Worm (Caenorhabditis elegans) whole organism, late embryonic: ENCODE measurements around the gene Y71H2B.4.

Experiments
- C38D4.7 ChIP-seq: fragments of 200-800 bp; sonication (Bioruptor generic); optimal IDR thresholded peaks from 2 replicates; lab custom pipeline; 2018; ENCODE audit warnings: mild to moderate bottlenecking, missing genetic modification characterization, moderate library complexity, missing compliant biosample characterization
- F13H6.1 ChIP-seq: sonication (generic microtip); optimal IDR thresholded peaks from 2 replicates; lab custom pipeline; 2016; ENCODE audit warnings: missing genetic modification characterization, missing compliant biosample characterization
- T23F11.4 ChIP-seq: fragments of 200-800 bp; sonication (Bioruptor generic); optimal IDR thresholded peaks from 2 replicates; lab custom pipeline; 2018; ENCODE audit warnings: mild to moderate bottlenecking, missing genetic modification characterization, missing compliant biosample characterization
- Y22D7AL.16 ChIP-seq: sonication (generic microtip); optimal IDR thresholded peaks from 2 replicates; lab custom pipeline; 2016; ENCODE audit warnings: missing genetic modification characterization, missing compliant biosample characterization
- ahr-1 ChIP-seq: sonication (generic microtip); optimal IDR thresholded peaks from 2 replicates; lab custom pipeline; 2016; ENCODE audit warnings: missing genetic modification characterization, missing compliant biosample characterization
- ceh-14 ChIP-seq: sonication (generic microtip); optimal IDR thresholded peaks from 2 replicates; lab custom pipeline; 2016; ENCODE audit warnings: missing genotype, missing genetic modification characterization, missing compliant biosample characterization
- ceh-18 ChIP-seq: sonication (generic microtip); optimal IDR thresholded peaks from 2 replicates; lab custom pipeline; 2016; ENCODE audit warnings: missing genetic modification characterization, missing compliant biosample characterization
- ceh-19 ChIP-seq: fragments of 200-800 bp; sonication (Bioruptor generic); optimal IDR thresholded peaks from 2 replicates; lab custom pipeline; 2018; ENCODE audit warnings: mild to moderate bottlenecking, missing genetic modification characterization, missing compliant biosample characterization
- ceh-22 ChIP-seq: sonication (generic microtip); optimal IDR thresholded peaks from 2 replicates; lab custom pipeline; 2017; ENCODE audit warnings: missing biosample characterization, missing genetic modification characterization
- ceh-30 ChIP-seq: fragments of 150-350 bp; optimal IDR thresholded peaks from 2 replicates; lab custom pipeline; 2014; ENCODE audit warnings: missing biosample characterization, missing genetic modification characterization
- ceh-31 ChIP-seq: sonication (generic microtip); optimal IDR thresholded peaks from 2 replicates; lab custom pipeline; 2016; ENCODE audit warnings: missing genetic modification characterization, missing compliant biosample characterization
- ceh-34 ChIP-seq: sonication (generic microtip); optimal IDR thresholded peaks from 2 replicates; lab custom pipeline; 2016; ENCODE audit warnings: mild to moderate bottlenecking, missing genetic modification characterization, missing compliant biosample characterization
- ceh-45 ChIP-seq: fragments of 200-800 bp; sonication (Bioruptor generic); IDR thresholded peaks from 2 replicates; pipeline ENCODE4 v1.3.6; 2022; ENCODE audit warnings: missing genetic modification reagents, missing genetic modification characterization, missing compliant biosample characterization
- ceh-48 ChIP-seq: sonication (generic microtip); optimal IDR thresholded peaks from 2 replicates; lab custom pipeline; 2016; ENCODE audit warnings: missing genetic modification characterization, inconsistent platforms, missing compliant biosample characterization
- dve-1 ChIP-seq: sonication (generic microtip); optimal IDR thresholded peaks from 2 replicates; lab custom pipeline; 2017; ENCODE audit warnings: antibody characterized with exemption, mild to moderate bottlenecking, missing genetic modification characterization, missing compliant biosample characterization
- elt-2 ChIP-seq: sonication (generic microtip); optimal IDR thresholded peaks from 2 replicates; lab custom pipeline; 2016; ENCODE audit warnings: missing genetic modification reagents, missing genetic modification characterization, missing compliant biosample characterization
- gmeb-2 ChIP-seq: sonication (generic microtip); optimal IDR thresholded peaks from 2 replicates; lab custom pipeline; 2016; ENCODE audit warnings: missing genetic modification characterization, inconsistent platforms, missing compliant biosample characterization
- hlh-30 ChIP-seq: sonication (generic microtip); optimal IDR thresholded peaks from 2 replicates; lab custom pipeline; 2017; ENCODE audit warnings: antibody characterized with exemption, missing genetic modification characterization, missing compliant biosample characterization; ENCODE audit not compliant: insufficient read depth
- hlh-6 ChIP-seq: sonication (generic microtip); optimal IDR thresholded peaks from 2 replicates; lab custom pipeline; 2016; ENCODE audit warnings: missing genotype, missing genetic modification characterization, missing compliant biosample characterization
- lim-6 ChIP-seq: sonication (generic microtip); optimal IDR thresholded peaks from 2 replicates; lab custom pipeline; 2016; ENCODE audit warnings: missing genetic modification characterization, missing compliant biosample characterization
- lin-11 ChIP-seq: fragments of 200-800 bp; sonication (Bioruptor generic); optimal IDR thresholded peaks from 2 replicates; lab custom pipeline; 2018; ENCODE audit warnings: mild to moderate bottlenecking, missing genetic modification characterization, missing compliant biosample characterization
- madf-2 ChIP-seq: sonication (generic microtip); optimal IDR thresholded peaks from 2 replicates; lab custom pipeline; 2017; ENCODE audit warnings: missing genetic modification characterization, missing compliant biosample characterization
- mec-3 ChIP-seq: sonication (generic microtip); optimal IDR thresholded peaks from 2 replicates; lab custom pipeline; 2016; ENCODE audit warnings: borderline replicate concordance, missing genetic modification characterization, missing compliant biosample characterization
- nfya-1 ChIP-seq: sonication (generic microtip); optimal IDR thresholded peaks from 2 replicates; lab custom pipeline; 2017; ENCODE audit warnings: missing genetic modification characterization, mild to moderate bottlenecking, missing compliant biosample characterization, antibody characterized with exemption, moderate library complexity
- pax-1 ChIP-seq: fragments of 150-350 bp; optimal IDR thresholded peaks from 2 replicates; lab custom pipeline; 2014; ENCODE audit warnings: missing biosample characterization, missing genetic modification characterization
- ref-2 ChIP-seq: sonication (generic microtip); optimal IDR thresholded peaks from 2 replicates; lab custom pipeline; 2016; ENCODE audit warnings: missing genetic modification characterization, missing compliant biosample characterization
- rnt-1 ChIP-seq: sonication (generic microtip); optimal IDR thresholded peaks from 2 replicates; lab custom pipeline; 2016; ENCODE audit warnings: missing genetic modification characterization, missing compliant biosample characterization
- sox-4 ChIP-seq: sonication (generic microtip); optimal IDR thresholded peaks from 2 replicates; lab custom pipeline; 2017; ENCODE audit warnings: mild to moderate bottlenecking, missing genetic modification characterization, inconsistent platforms, missing compliant biosample characterization
- tbx-2 ChIP-seq: sonication (generic microtip); optimal IDR thresholded peaks from 2 replicates; lab custom pipeline; 2016; ENCODE audit warnings: missing genetic modification characterization, missing compliant biosample characterization
- unc-3 ChIP-seq, 2 experiments: fragments of 200-800 bp in 1 of 2; sonication (Bioruptor generic) in 1 of 2; sonication (generic microtip) in 1 of 2; conservative IDR thresholded peaks in 1 of 2; optimal IDR thresholded peaks in 1 of 2; 2 replicates each; pipeline versions ENCODE4 v1.3.6 to Lab custom; 2016 to 2022; ENCODE audit warnings: missing compliant biosample characterization in 2 of 2, missing genetic modification characterization in 2 of 2, missing genetic modification reagents in 1 of 2
- unc-42 ChIP-seq: sonication (generic microtip); optimal IDR thresholded peaks from 2 replicates; lab custom pipeline; 2016; ENCODE audit warnings: missing genotype, missing genetic modification characterization, missing compliant biosample characterization
- zip-5 ChIP-seq: sonication (generic microtip); optimal IDR thresholded peaks from 2 replicates; lab custom pipeline; 2016; ENCODE audit warnings: missing genetic modification characterization, missing compliant biosample characterization

Y71H2B.4 gene

ce11 chrIII:2576360-2577259 is 42.2 kb upstream of the Y71H2B.4 start:
- TF ChIP-seq nfya-1 (tag; lab: Kevin White, UChicago) = peak; percentile 57
- TF ChIP-seq ceh-19 (GFP tag; lab: Kevin White, UChicago) = peak; percentile 43
- no peak for TF ChIP-seq unc-3 (GFP tag; conservative IDR thresholded peaks at IDR 0.05; lab: Robert Waterston, UW)
- TF ChIP-seq unc-3 (tag; optimal IDR thresholded peaks at IDR 0.05; lab: Kevin White, UChicago) = peak; percentile 29
- no peak for TF ChIP-seq sox-4 (tag; lab: Kevin White, UChicago)
- TF ChIP-seq zip-5 = no peak
- peak; percentile 69 for TF ChIP-seq ceh-31 (tag; lab: Kevin White, UChicago)
- TF ChIP-seq gmeb-2 (tag; lab: Kevin White, UChicago) = peak; percentile 12
- TF ChIP-seq ahr-1 (tag; lab: Kevin White, UChicago) = no peak
- TF ChIP-seq ceh-18 (tag; lab: Kevin White, UChicago) = peak; percentile 34
- TF ChIP-seq ref-2 (tag; lab: Kevin White, UChicago) = no peak
- TF ChIP-seq dve-1 = no peak
- TF ChIP-seq lin-11 (tag; lab: Kevin White, UChicago) = peak; percentile 20
- TF ChIP-seq tbx-2 = peak; percentile 49
- peak; percentile 54 for TF ChIP-seq unc-42 (tag; lab: Kevin White, UChicago)
- TF ChIP-seq madf-2 (tag; lab: Kevin White, UChicago) = peak; percentile 46
- peak; percentile 45 for TF ChIP-seq ceh-48 (tag; lab: Kevin White, UChicago)

DNA sequence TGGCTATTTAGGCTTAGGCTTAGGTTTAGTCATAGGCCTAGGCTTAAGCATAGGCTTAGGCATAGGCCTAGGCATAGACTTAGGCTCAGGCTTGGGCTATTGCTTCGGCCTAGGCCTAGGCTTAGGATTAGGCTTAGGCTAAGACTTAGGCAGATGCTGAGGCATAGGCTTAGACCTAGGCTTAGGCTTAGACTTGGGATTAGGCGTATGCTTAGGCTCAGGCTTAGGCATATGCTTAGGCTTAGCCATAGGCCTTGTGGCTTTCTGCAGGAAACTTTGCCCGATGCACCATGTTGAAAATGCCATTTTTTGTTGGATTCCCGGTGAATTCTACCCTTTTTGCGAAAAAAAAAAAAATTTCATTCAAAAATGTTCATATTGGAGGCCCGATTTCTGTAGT is 40.8 kb upstream of the Y71H2B.4 start:
- TF ChIP-seq hlh-6 (tag; lab: Kevin White, UChicago) = no peak
- TF ChIP-seq C38D4.7 (GFP tag; lab: Kevin White, UChicago) = no peak
- no peak for TF ChIP-seq mec-3 (tag; lab: Kevin White, UChicago)
- TF ChIP-seq ahr-1 (tag; lab: Kevin White, UChicago) = no peak
- no peak for TF ChIP-seq ceh-48 (tag; lab: Kevin White, UChicago)
- no peak for TF ChIP-seq ceh-45 (GFP tag; lab: Robert Waterston, UW)
- TF ChIP-seq ceh-22 (tag; lab: Kevin White, UChicago) = no peak

- TF ChIP-seq hlh-30 (tag; lab: Kevin White, UChicago) (peak; percentile 40), sox-4 (tag; lab: Kevin White, UChicago) (no peak), nfya-1 (tag; lab: Kevin White, UChicago) (peak; percentile 52), ceh-18 (tag; lab: Kevin White, UChicago) (peak; percentile 18)
These were observed 40.2 kb upstream of the Y71H2B.4 start for ce11 chrIII:2578563-2578962.

DNA sequence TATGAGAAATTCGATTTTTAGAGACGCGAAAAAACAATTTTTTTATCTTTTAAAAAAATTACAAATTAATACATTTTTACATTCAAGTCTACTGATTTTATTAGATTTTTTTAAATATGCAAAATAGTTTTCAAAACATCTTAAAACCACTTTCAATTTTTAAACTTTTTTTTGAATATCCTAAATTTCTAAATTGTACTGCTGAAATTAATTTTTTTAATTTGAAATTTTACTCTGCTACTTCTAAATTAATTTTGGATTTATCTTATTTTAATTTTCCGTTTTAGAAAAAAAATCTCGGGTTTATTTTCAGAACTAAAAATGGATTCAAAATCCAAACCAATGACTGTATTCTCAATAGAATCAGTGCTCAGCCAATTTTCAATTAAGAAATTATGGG is 39.8 kb upstream of the Y71H2B.4 start, which contains the start of gene Y71H2B.8:
Gene Y71H2B.8 (plus strand): TSS at position 301 of the 400 bp plus-strand sequence.
- TF ChIP-seq ceh-34 (tag; lab: Kevin White, UChicago) (no peak), F13H6.1 (tag; lab: Kevin White, UChicago) (no peak), ceh-14 (tag; lab: Kevin White, UChicago) (no peak), lim-6 (tag; lab: Kevin White, UChicago) (no peak), T23F11.4 (no peak), tbx-2 (no peak), hlh-30 (tag; lab: Kevin White, UChicago) (no peak), ceh-30 (tag; lab: Kevin White, UChicago) (no peak), elt-2 (no peak), Y22D7AL.16 (no peak), rnt-1 (tag; lab: Kevin White, UChicago) (no peak), pax-1 (no peak), zip-5 (no peak)
